Fruit fly (Drosophila melanogaster): ENCODE data around the gene cona.

The cona gene

dm6 chr3R:18402549-18403429, 17.2 kb downstream of the cona start, which contains the start of the genes Wdr37 and koko (continued):
- peak; percentile 70 for TF ChIP-seq Bteb2 (GFP tag; optimal IDR thresholded peaks at IDR 0.05)
- TF ChIP-seq CG17612 (GFP tag; IDR thresholded peaks at IDR 0.05): peak; percentile 94
- TF ChIP-seq gcm (GFP tag; optimal IDR thresholded peaks at IDR 0.05): peak; percentile 98
- peak; percentile 97 for TF ChIP-seq CG8388 (GFP tag; optimal IDR thresholded peaks at IDR 0.05)
- TF ChIP-seq CG31224 (GFP tag; IDR thresholded peaks at IDR 0.05): peak; percentile 94
- peak; percentile 40 for TF ChIP-seq CG14965 (GFP tag; optimal IDR thresholded peaks at IDR 0.05; ENCODE audit: borderline replicate concordance)
- TF ChIP-seq CG15479 (GFP tag; optimal IDR thresholded peaks at IDR 0.05): peak; percentile 63
- peak; percentile 61 for TF ChIP-seq CG12744 (GFP tag; optimal IDR thresholded peaks at IDR 0.05)
- peak; percentile 52 for TF ChIP-seq TFAM (GFP tag; optimal IDR thresholded peaks at IDR 0.05)
- TF ChIP-seq Hr78 (GFP tag; optimal IDR thresholded peaks at IDR 0.05): peak in 1 of 2 experiments; percentile 79
- TF ChIP-seq abd-A (tag; optimal IDR thresholded peaks at IDR 0.05): peak; percentile 83
- peak; percentile 98 for TF ChIP-seq ranshi (GFP tag; IDR thresholded peaks at IDR 0.05)
- peak; percentile 70 for TF ChIP-seq CHES-1-like (GFP tag; optimal IDR thresholded peaks at IDR 0.05)
- TF ChIP-seq CG3995 (GFP tag; optimal IDR thresholded peaks at IDR 0.05): peak; percentile 52
- peak; percentile 61; the same call in 2 of the 4 replicates for TF ChIP-seq Dll (GFP tag; IDR thresholded peaks at IDR 0.05; ENCODE audit: partially characterized antibody)
- TF ChIP-seq pho (GFP tag; optimal IDR thresholded peaks at IDR 0.05): peak; percentile 79
- TF ChIP-seq nom (GFP tag; optimal IDR thresholded peaks at IDR 0.05): peak; percentile 89
- TF ChIP-seq CG4820 (GFP tag; optimal IDR thresholded peaks at IDR 0.05): peak; percentile 94
- TF ChIP-seq pum (GFP tag; optimal IDR thresholded peaks at IDR 0.05): peak; percentile 75
- peak; percentile 44 for TF ChIP-seq CG4707 (GFP tag; optimal IDR thresholded peaks at IDR 0.05)
- TF ChIP-seq Aef1 (GFP tag; IDR thresholded peaks at IDR 0.05): peak; percentile 97
- peak; percentile 91 for TF ChIP-seq CG1233 (GFP tag; optimal IDR thresholded peaks at IDR 0.05)
- peak; percentile 98 for TF ChIP-seq Sox102F (GFP tag; optimal IDR thresholded peaks at IDR 0.05)
- 0 out of 3 replicates have a peak, but pooled peaks have one; percentile 54 for TF ChIP-seq CG16813 (GFP tag; IDR thresholded peaks at IDR 0.05; ENCODE audit: partially characterized antibody)
- TF ChIP-seq chn (GFP tag; optimal IDR thresholded peaks at IDR 0.05): peak; percentile 67
- peak; percentile 27 for TF ChIP-seq kni (GFP tag; optimal IDR thresholded peaks at IDR 0.05)
- TF ChIP-seq Nf-YB (GFP tag; optimal IDR thresholded peaks at IDR 0.05): peak; percentile 86
- peak; percentile 93 for TF ChIP-seq CG18476 (GFP tag; optimal IDR thresholded peaks at IDR 0.05)
- peak; percentile 75 for TF ChIP-seq bab2 (GFP tag; optimal IDR thresholded peaks at IDR 0.05)
- TF ChIP-seq Deaf1 (tag; optimal IDR thresholded peaks at IDR 0.05): peak; percentile 82
- TF ChIP-seq seq (GFP tag; IDR thresholded peaks at IDR 0.05): peak; percentile 96
- peak; percentile 98 for TF ChIP-seq CG17829 (tag; optimal IDR thresholded peaks at IDR 0.05)
- TF ChIP-seq Optix (GFP tag; IDR thresholded peaks at IDR 0.05): peak; percentile 87
- peak; percentile 76 for TF ChIP-seq CG6654 (GFP tag; optimal IDR thresholded peaks at IDR 0.05)
- TF ChIP-seq Fer3 (tag; optimal IDR thresholded peaks at IDR 0.05): peak; percentile 98
- no peak for TF ChIP-seq Lpt (GFP tag; optimal IDR thresholded peaks at IDR 0.05)
- peak; percentile 80 to 98 for TF ChIP-seq Hr51 (GFP tag; optimal IDR thresholded peaks at IDR 0.05)
- no peak for TF ChIP-seq prd (optimal IDR thresholded peaks at IDR 0.05)
- peak; percentile 99 for TF ChIP-seq prd (GFP tag; IDR thresholded peaks at IDR 0.05)
- TF ChIP-seq fd96Cb (tag; optimal IDR thresholded peaks at IDR 0.05): peak; percentile 77
- TF ChIP-seq CG11093 (GFP tag; IDR thresholded peaks at IDR 0.05): peak; percentile 95
- TF ChIP-seq CG10366 (GFP tag; IDR thresholded peaks at IDR 0.05): peak; percentile 97
- peak; percentile 45 for TF ChIP-seq Bdp1 (GFP tag; optimal IDR thresholded peaks at IDR 0.05)
- TF ChIP-seq CG16863 (GFP tag; optimal IDR thresholded peaks at IDR 0.05): peak; percentile 83
- peak; percentile 94 for TF ChIP-seq C15 (GFP tag; IDR thresholded peaks at IDR 0.05)
- peak; percentile 94 for TF ChIP-seq H15 (GFP tag; IDR thresholded peaks at IDR 0.05)
- TF ChIP-seq maf-S (GFP tag; optimal IDR thresholded peaks at IDR 0.05): peak; percentile 56
- peak; percentile 97 for TF ChIP-seq PHDP (tag; optimal IDR thresholded peaks at IDR 0.05)
